Worm (Caenorhabditis elegans) whole organism, L3 larva: ENCODE results near the gene F22B5.5.

Experiments used
- ZK546.5 ChIP-seq: sonication (generic microtip); optimal IDR thresholded peaks from 2 replicates; lab custom pipeline; 2017; ENCODE audit warnings: missing biosample characterization, missing genetic modification characterization
- ceh-16 ChIP-seq: sonication (generic microtip); optimal IDR thresholded peaks from 2 replicates; lab custom pipeline; 2017; ENCODE audit warnings: missing biosample characterization, missing genetic modification characterization
- ceh-28 ChIP-seq: fragments of 150-350 bp; optimal IDR thresholded peaks from 2 replicates; lab custom pipeline; 2014; ENCODE audit warnings: missing biosample characterization, missing genetic modification reagents, missing genetic modification characterization
- ceh-9 ChIP-seq: sonication (generic microtip); optimal IDR thresholded peaks from 2 replicates; lab custom pipeline; 2018; ENCODE audit warnings: missing biosample characterization, missing genetic modification characterization
- daf-12 ChIP-seq: fragments of 150-350 bp; optimal IDR thresholded peaks from 2 replicates; lab custom pipeline; 2014; ENCODE audit warnings: missing biosample characterization, missing genetic modification reagents, missing genetic modification characterization
- elt-1 ChIP-seq: fragments of 150-350 bp; optimal IDR thresholded peaks from 2 replicates; lab custom pipeline; 2014; ENCODE audit warnings: missing biosample characterization, missing genetic modification characterization
- elt-3 ChIP-seq, 3 experiments: fragments of 150-350 bp in 1 of 3; sonication (generic microtip) in 2 of 3; optimal IDR thresholded peaks; 2 replicates in 2 of 3; 4 replicates in 1 of 3; lab custom pipeline; 2014 to 2017; ENCODE audit warnings: missing biosample characterization in 3 of 3, missing genetic modification characterization in 3 of 3
- eor-1 ChIP-seq, 2 experiments: fragments of 150-350 bp; optimal IDR thresholded peaks; 2 replicates each; lab custom pipeline; 2014 to 2018; ENCODE audit warnings: missing biosample characterization in 2 of 2, missing genetic modification characterization in 2 of 2
- fkh-10 ChIP-seq: sonication (generic microtip); optimal IDR thresholded peaks from 2 replicates; lab custom pipeline; 2017; ENCODE audit warnings: missing biosample characterization, missing genetic modification reagents, missing genetic modification characterization
- fkh-2 ChIP-seq: fragments of 150-350 bp; optimal IDR thresholded peaks from 2 replicates; lab custom pipeline; 2014; ENCODE audit warnings: missing biosample characterization, missing genetic modification reagents, missing genetic modification characterization
- fos-1 ChIP-seq: fragments of 150-350 bp; optimal IDR thresholded peaks from 2 replicates; lab custom pipeline; 2014; ENCODE audit warnings: missing biosample characterization, missing genetic modification characterization
- jun-1 ChIP-seq: fragments of 150-350 bp; optimal IDR thresholded peaks from 2 replicates; lab custom pipeline; 2014; ENCODE audit warnings: missing biosample characterization, missing genetic modification reagents, missing genetic modification characterization
- lsy-12 ChIP-seq: sonication (generic microtip); optimal IDR thresholded peaks from 2 replicates; lab custom pipeline; 2016; ENCODE audit warnings: mild to moderate bottlenecking, missing genetic modification characterization, missing compliant biosample characterization
- mdl-1 ChIP-seq: fragments of 150-350 bp; optimal IDR thresholded peaks from 2 replicates; lab custom pipeline; 2014; ENCODE audit warnings: missing biosample characterization, missing genetic modification characterization
- mml-1 ChIP-seq: fragments of 150-350 bp; sonication (generic microtip); optimal IDR thresholded peaks from 3 replicates; lab custom pipeline; 2014; ENCODE audit warnings: missing biosample characterization, missing genetic modification characterization
- nhr-11 ChIP-seq: fragments of 150-350 bp; optimal IDR thresholded peaks from 2 replicates; lab custom pipeline; 2014; ENCODE audit warnings: missing biosample characterization, missing genetic modification characterization
- nhr-12 ChIP-seq: fragments of 150-350 bp; optimal IDR thresholded peaks from 2 replicates; lab custom pipeline; 2014; ENCODE audit warnings: missing biosample characterization, missing genetic modification characterization
- nhr-23 ChIP-seq: fragments of 150-350 bp; optimal IDR thresholded peaks from 2 replicates; lab custom pipeline; 2014; ENCODE audit warnings: missing biosample characterization, missing genetic modification reagents, missing genetic modification characterization
- nhr-237 ChIP-seq: fragments of 150-350 bp; optimal IDR thresholded peaks from 2 replicates; lab custom pipeline; 2014; ENCODE audit warnings: missing biosample characterization, missing genetic modification characterization
- nhr-25 ChIP-seq: sonication (generic microtip); optimal IDR thresholded peaks from 2 replicates; lab custom pipeline; 2017; ENCODE audit warnings: missing biosample characterization, missing genetic modification characterization
- nhr-28 ChIP-seq: fragments of 150-350 bp; optimal IDR thresholded peaks from 2 replicates; lab custom pipeline; 2014; ENCODE audit warnings: missing biosample characterization, missing genetic modification characterization
- nhr-43 ChIP-seq: sonication (generic microtip); optimal IDR thresholded peaks from 2 replicates; lab custom pipeline; 2016; ENCODE audit warnings: mild to moderate bottlenecking, missing genetic modification characterization, missing compliant biosample characterization; ENCODE audit not compliant: poor library complexity, severe bottlenecking
- nhr-67 ChIP-seq: fragments of 150-350 bp; optimal IDR thresholded peaks from 2 replicates; lab custom pipeline; 2014; ENCODE audit warnings: missing biosample characterization, missing genetic modification characterization
- nhr-76 ChIP-seq: fragments of 150-350 bp; sonication (generic microtip); optimal IDR thresholded peaks from 5 replicates; lab custom pipeline; 2014; ENCODE audit warnings: missing biosample characterization, missing genetic modification characterization
- skn-1 ChIP-seq: fragments of 150-350 bp; optimal IDR thresholded peaks from 2 replicates; lab custom pipeline; 2014; ENCODE audit warnings: missing biosample characterization, missing genetic modification characterization
- snpc-4 ChIP-seq: fragments of 150-350 bp; optimal IDR thresholded peaks from 2 replicates; lab custom pipeline; 2014; ENCODE audit warnings: missing biosample characterization, missing genetic modification characterization
- tbx-2 ChIP-seq: sonication (generic microtip); optimal IDR thresholded peaks from 2 replicates; lab custom pipeline; 2016; ENCODE audit warnings: mild to moderate bottlenecking, missing genetic modification characterization, missing compliant biosample characterization
- unc-62 ChIP-seq: fragments of 150-350 bp; sonication (generic microtip); optimal IDR thresholded peaks from 4 replicates; lab custom pipeline; 2014; ENCODE audit warnings: missing biosample characterization, missing genetic modification reagents, missing genetic modification characterization
- zag-1 ChIP-seq: fragments of 150-350 bp; optimal IDR thresholded peaks from 2 replicates; lab custom pipeline; 2014; ENCODE audit warnings: missing biosample characterization, missing genetic modification characterization
- ztf-11 ChIP-seq: fragments of 150-350 bp; optimal IDR thresholded peaks from 2 replicates; lab custom pipeline; 2014; ENCODE audit warnings: missing biosample characterization, missing genetic modification characterization
- ztf-4 ChIP-seq: fragments of 150-350 bp; optimal IDR thresholded peaks from 2 replicates; lab custom pipeline; 2014; ENCODE audit warnings: missing biosample characterization, missing genetic modification characterization

Gene F22B5.5

ce11 chrII:8440097-8440496 is 14.3 kb downstream of the F22B5.5 start:
- peak; percentile 74 for TF ChIP-seq nhr-25
- TF ChIP-seq nhr-43 (tag; lab: Kevin White, UChicago), result peak; percentile 51
- TF ChIP-seq elt-3 (tag; optimal IDR thresholded peaks at IDR 0.05; lab: Kevin White, UChicago), result peak in 1 of 3 experiments; percentile 41
- TF ChIP-seq ZK546.5, result no peak
- TF ChIP-seq nhr-23, result peak; percentile 50
- TF ChIP-seq zag-1 (tag; lab: Kevin White, UChicago), result no peak

ce11 chrII:8438791-8439287 is 15.6 kb downstream of the F22B5.5 start, which contains the start of gene lips-10:
TSS of gene lips-10 (plus strand) at chrII:8439168.
- TF ChIP-seq nhr-23, result peak; percentile 21
- peak; percentile 80 for TF ChIP-seq nhr-25
- TF ChIP-seq jun-1 (tag; lab: Kevin White, UChicago), result no peak

- TF ChIP-seq fos-1 (tag; lab: Kevin White, UChicago) (no peak), mdl-1 (tag; lab: Kevin White, UChicago) (no peak), ceh-28 (no peak), ceh-9 (tag; lab: Kevin White, UChicago) (no peak), nhr-11 (no peak), ZK546.5 (no peak)
These were observed 17.4 kb downstream of the F22B5.5 start, which contains the start of gene acp-3 for ce11 chrII:8437035-8437434. TSS of gene acp-3 (minus strand) at chrII:8437135.

- no peak for TF ChIP-seq tbx-2 (tag; lab: Kevin White, UChicago)
- TF ChIP-seq fkh-10 (GFP tag; lab: Kevin White, UChicago), result no peak
- TF ChIP-seq lsy-12 (tag; lab: Kevin White, UChicago), result no peak
- TF ChIP-seq daf-12 (tag; lab: Kevin White, UChicago), result no peak
- no peak for TF ChIP-seq mml-1
- no peak for TF ChIP-seq ztf-11
- no peak for TF ChIP-seq snpc-4 (tag; lab: Kevin White, UChicago)
- TF ChIP-seq nhr-28 (tag; lab: Kevin White, UChicago), result no peak
- no peak for TF ChIP-seq ceh-9 (tag; lab: Kevin White, UChicago)
- TF ChIP-seq ZK546.5, result no peak
- no peak for TF ChIP-seq nhr-76
- TF ChIP-seq, all 47 proteins: peak for 0
These were observed 19.4 kb downstream of the F22B5.5 start, which contains the start of gene acp-4 for ce11 chrII:8435005-8435404. TSS of gene acp-4 (minus strand) at chrII:8435105.

- no peak for TF ChIP-seq fkh-2 (tag; lab: Kevin White, UChicago)
- no peak for TF ChIP-seq mml-1
- no peak for TF ChIP-seq zag-1 (tag; lab: Kevin White, UChicago)
- no peak for TF ChIP-seq unc-62 (GFP tag; lab: Kevin White, UChicago)
- no peak for TF ChIP-seq nhr-12 (tag; lab: Kevin White, UChicago)
- TF ChIP-seq eor-1 (tag; optimal IDR thresholded peaks at IDR 0.05; lab: Kevin White, UChicago), result no peak
- TF ChIP-seq nhr-43 (tag; lab: Kevin White, UChicago), result no peak
- no peak for TF ChIP-seq nhr-28 (tag; lab: Kevin White, UChicago)
- TF ChIP-seq elt-1 (tag; lab: Kevin White, UChicago), result no peak
- no peak for TF ChIP-seq jun-1 (tag; lab: Kevin White, UChicago)
- no peak for TF ChIP-seq ceh-28
- TF ChIP-seq ztf-4 (tag; lab: Kevin White, UChicago), result no peak
- no peak for TF ChIP-seq nhr-67 (tag; lab: Kevin White, UChicago)
- TF ChIP-seq skn-1 (tag; lab: Kevin White, UChicago), result no peak
- TF ChIP-seq ceh-16 (tag; lab: Kevin White, UChicago), result no peak
- TF ChIP-seq nhr-237, result no peak
These were observed 22.5 kb downstream of the F22B5.5 start, which contains the start of gene acp-2 for ce11 chrII:8431954-8432353. TSS of gene acp-2 (minus strand) at chrII:8432054.
